Worm (Caenorhabditis elegans) whole organism, young adult: ENCODE measurements around the gene ari-2.

ENCODE experiments used
- B0035.1 ChIP-seq: sonication (generic microtip); optimal IDR thresholded peaks from 2 replicates; lab custom pipeline; 2016; ENCODE audit warnings: missing genetic modification characterization, mild to moderate bottlenecking, missing compliant biosample characterization, missing genotype, missing genetic modification reagents
- F22D6.2 ChIP-seq: sonication (generic microtip); optimal IDR thresholded peaks from 2 replicates; lab custom pipeline; 2016; ENCODE audit warnings: mild to moderate bottlenecking, missing genetic modification characterization, missing compliant biosample characterization
- F23B12.7 ChIP-seq: sonication (generic microtip); optimal IDR thresholded peaks from 2 replicates; lab custom pipeline; 2017; ENCODE audit warnings: missing genetic modification characterization, mild to moderate bottlenecking, missing compliant biosample characterization, antibody characterized with exemption, moderate library complexity; ENCODE audit not compliant: insufficient read depth
- F49E8.2 ChIP-seq: sonication (generic microtip); optimal IDR thresholded peaks from 3 replicates; lab custom pipeline; 2017; ENCODE audit warnings: missing genetic modification characterization, mild to moderate bottlenecking, missing compliant biosample characterization, antibody characterized with exemption, moderate library complexity; ENCODE audit not compliant: insufficient read depth
- F57C9.4 ChIP-seq: sonication (generic microtip); optimal IDR thresholded peaks from 2 replicates; lab custom pipeline; 2017; ENCODE audit warnings: mild to moderate bottlenecking, missing genetic modification characterization, missing compliant biosample characterization
- K11D2.4 ChIP-seq: fragments of 200-800 bp; sonication (Bioruptor generic); IDR thresholded peaks from 2 replicates; pipeline ENCODE4 v1.3.6; 2022; ENCODE audit warnings: missing genetic modification reagents, missing genetic modification characterization, missing compliant biosample characterization
- K12H6.12 ChIP-seq: fragments of 200-800 bp; sonication (Bioruptor generic); optimal IDR thresholded peaks from 2 replicates; lab custom pipeline; 2018; ENCODE audit warnings: mild to moderate bottlenecking, missing genetic modification characterization, missing compliant biosample characterization
- Y53G8AR.9 ChIP-seq: fragments of 200-800 bp; sonication (Bioruptor generic); conservative IDR thresholded peaks from 2 replicates; pipeline ENCODE4 v1.3.6; 2022; ENCODE audit warnings: missing genetic modification reagents, missing genetic modification characterization, missing compliant biosample characterization
- Y56A3A.18 ChIP-seq: fragments of 200-800 bp; sonication (Bioruptor generic); IDR thresholded peaks from 2 replicates; pipeline ENCODE4 v1.3.6; 2022; ENCODE audit warnings: missing genetic modification reagents, missing genetic modification characterization, missing compliant biosample characterization
- Y67H2A.10 ChIP-seq: fragments of 200-800 bp; sonication (Bioruptor generic); conservative IDR thresholded peaks from 2 replicates; pipeline ENCODE4 v1.3.6; 2022; ENCODE audit warnings: missing genetic modification reagents, missing genetic modification characterization, missing compliant biosample characterization
- Y95B8A.8 ChIP-seq: fragments of 200-800 bp; sonication (Bioruptor generic); IDR thresholded peaks from 2 replicates; pipeline ENCODE4 v1.3.6; 2022; ENCODE audit warnings: missing genetic modification reagents, missing genetic modification characterization, missing compliant biosample characterization
- ZK185.1 ChIP-seq: sonication (generic microtip); optimal IDR thresholded peaks from 2 replicates; lab custom pipeline; 2016; ENCODE audit warnings: mild to moderate bottlenecking, missing genetic modification characterization, missing compliant biosample characterization; ENCODE audit not compliant: poor library complexity, severe bottlenecking
- ama-1 ChIP-seq, 3 experiments: fragments of 150-350 bp in 1 of 3; sonication (generic microtip) in 2 of 3; optimal IDR thresholded peaks; 2 replicates each; lab custom pipeline; 2014 to 2018; ENCODE audit warnings: missing biosample characterization in 2 of 3, missing genetic modification characterization in 2 of 3, missing genetic modification reagents in 2 of 3
- attf-3 ChIP-seq: fragments of 200-800 bp; sonication (Bioruptor generic); conservative IDR thresholded peaks from 2 replicates; pipeline ENCODE4 v1.3.6; 2022; ENCODE audit warnings: missing genetic modification reagents, missing genetic modification characterization, missing compliant biosample characterization
- ccch-3 ChIP-seq: fragments of 200-800 bp; sonication (Bioruptor generic); optimal IDR thresholded peaks from 2 replicates; lab custom pipeline; 2018; ENCODE audit warnings: mild to moderate bottlenecking, missing genetic modification characterization, missing compliant biosample characterization
- ceh-58 ChIP-seq: fragments of 200-800 bp; sonication (Bioruptor generic); IDR thresholded peaks from 2 replicates; pipeline ENCODE4 v1.3.6; 2022; ENCODE audit warnings: missing genetic modification characterization, missing compliant biosample characterization
- chd-7 ChIP-seq: sonication (generic microtip); optimal IDR thresholded peaks from 2 replicates; lab custom pipeline; 2016; ENCODE audit warnings: mild to moderate bottlenecking, missing genetic modification characterization, moderate library complexity, missing compliant biosample characterization
- efl-1 ChIP-seq: fragments of 150-350 bp; optimal IDR thresholded peaks from 2 replicates; lab custom pipeline; 2014; ENCODE audit warnings: missing biosample characterization, missing genetic modification reagents, missing genetic modification characterization
- egl-18 ChIP-seq: fragments of 200-800 bp; sonication (Bioruptor generic); IDR thresholded peaks from 2 replicates; pipeline ENCODE4 v1.3.6; 2022; ENCODE audit warnings: missing genetic modification reagents, missing genetic modification characterization, missing compliant biosample characterization
- fkh-3 ChIP-seq: sonication (generic microtip); optimal IDR thresholded peaks from 2 replicates; lab custom pipeline; 2016; ENCODE audit warnings: mild to moderate bottlenecking, missing genetic modification characterization, missing compliant biosample characterization
- gei-17 ChIP-seq: fragments of 200-800 bp; sonication (Bioruptor generic); optimal IDR thresholded peaks from 2 replicates; lab custom pipeline; 2018; ENCODE audit warnings: mild to moderate bottlenecking, missing genetic modification characterization, missing compliant biosample characterization
- hlh-12 ChIP-seq: sonication (generic microtip); optimal IDR thresholded peaks from 2 replicates; lab custom pipeline; 2016; ENCODE audit warnings: missing genetic modification characterization, missing compliant biosample characterization
- hlh-26 ChIP-seq: fragments of 200-800 bp; sonication (Bioruptor generic); conservative IDR thresholded peaks from 2 replicates; pipeline ENCODE4 v1.3.6; 2022; ENCODE audit warnings: missing genetic modification reagents, missing genetic modification characterization, missing compliant biosample characterization
- hsf-1 ChIP-seq: fragments of 200-800 bp; sonication (Bioruptor generic); IDR thresholded peaks from 2 replicates; pipeline ENCODE4 v1.3.6; 2022; ENCODE audit warnings: missing genetic modification reagents, missing genetic modification characterization, missing compliant biosample characterization
- lag-1 ChIP-seq: fragments of 200-800 bp; sonication (Bioruptor generic); IDR thresholded peaks from 2 replicates; pipeline ENCODE4 v1.3.6; 2022; ENCODE audit warnings: missing genetic modification reagents, missing genetic modification characterization, missing compliant biosample characterization
- lir-1 ChIP-seq: fragments of 200-800 bp; sonication (Bioruptor generic); conservative IDR thresholded peaks from 2 replicates; pipeline ENCODE4 v1.3.6; 2022; ENCODE audit warnings: missing genetic modification reagents, missing genetic modification characterization, missing compliant biosample characterization
- madf-3 ChIP-seq: fragments of 200-800 bp; sonication (Bioruptor generic); IDR thresholded peaks from 2 replicates; pipeline ENCODE4 v1.3.6; 2022; ENCODE audit warnings: missing genetic modification reagents, missing genetic modification characterization, missing compliant biosample characterization
- mcd-1 ChIP-seq: fragments of 200-800 bp; sonication (Bioruptor generic); IDR thresholded peaks from 2 replicates; pipeline ENCODE4 v1.3.6; 2022; ENCODE audit warnings: missing genetic modification reagents, missing genetic modification characterization, missing compliant biosample characterization
- mel-28 ChIP-seq: sonication (generic microtip); optimal IDR thresholded peaks from 2 replicates; lab custom pipeline; 2016; ENCODE audit warnings: borderline replicate concordance, mild to moderate bottlenecking, missing genetic modification characterization, missing compliant biosample characterization
- mes-4 ChIP-seq: sonication (generic microtip); optimal IDR thresholded peaks from 2 replicates; lab custom pipeline; 2016; ENCODE audit warnings: missing genotype, missing genetic modification characterization, missing compliant biosample characterization
- nhr-90 ChIP-seq: sonication (generic microtip); optimal IDR thresholded peaks from 2 replicates; lab custom pipeline; 2016; ENCODE audit warnings: missing genotype, mild to moderate bottlenecking, missing genetic modification characterization, missing compliant biosample characterization
- sea-2 ChIP-seq: fragments of 200-800 bp; sonication (Bioruptor generic); IDR thresholded peaks from 2 replicates; pipeline ENCODE4 v1.3.6; 2022; ENCODE audit warnings: missing genetic modification characterization, missing compliant biosample characterization
- snpc-1.1 ChIP-seq: sonication (generic microtip); optimal IDR thresholded peaks from 2 replicates; lab custom pipeline; 2017; ENCODE audit warnings: missing genetic modification characterization, mild to moderate bottlenecking, missing compliant biosample characterization, antibody characterized with exemption, moderate library complexity, missing genotype, missing genetic modification reagents; ENCODE audit not compliant: insufficient read depth
- sptf-2 ChIP-seq: fragments of 200-800 bp; sonication (Bioruptor generic); optimal IDR thresholded peaks from 2 replicates; lab custom pipeline; 2018; ENCODE audit warnings: mild to moderate bottlenecking, missing genetic modification characterization, missing compliant biosample characterization
- tlf-1 ChIP-seq: fragments of 200-800 bp; sonication (Bioruptor generic); optimal IDR thresholded peaks from 2 replicates; lab custom pipeline; 2018; ENCODE audit warnings: mild to moderate bottlenecking, missing genetic modification characterization, missing compliant biosample characterization
- unc-130 ChIP-seq: sonication (generic microtip); optimal IDR thresholded peaks from 2 replicates; lab custom pipeline; 2016; ENCODE audit warnings: missing genetic modification reagents, missing genetic modification characterization, missing compliant biosample characterization
- xnd-1 ChIP-seq: sonication (generic microtip); optimal IDR thresholded peaks from 2 replicates; lab custom pipeline; 2016; ENCODE audit warnings: missing genotype, missing genetic modification reagents, missing genetic modification characterization, missing compliant biosample characterization
- ztf-18 ChIP-seq: sonication (generic microtip); optimal IDR thresholded peaks from 2 replicates; lab custom pipeline; 2016; ENCODE audit warnings: missing genotype, mild to moderate bottlenecking, missing genetic modification characterization, missing compliant biosample characterization
- ztf-22 ChIP-seq: fragments of 200-800 bp; sonication (Bioruptor generic); optimal IDR thresholded peaks from 2 replicates; lab custom pipeline; 2018; ENCODE audit warnings: mild to moderate bottlenecking, missing genetic modification characterization, moderate library complexity, missing compliant biosample characterization
- ztf-26 ChIP-seq: sonication (generic microtip); optimal IDR thresholded peaks from 2 replicates; lab custom pipeline; 2017; ENCODE audit warnings: missing genetic modification characterization, missing compliant biosample characterization
- ztf-6 ChIP-seq: fragments of 200-800 bp; sonication (Bioruptor generic); IDR thresholded peaks from 2 replicates; pipeline ENCODE4 v1.3.6; 2022; ENCODE audit warnings: missing genetic modification reagents, missing genetic modification characterization, missing compliant biosample characterization

The ari-2 gene

DNA sequence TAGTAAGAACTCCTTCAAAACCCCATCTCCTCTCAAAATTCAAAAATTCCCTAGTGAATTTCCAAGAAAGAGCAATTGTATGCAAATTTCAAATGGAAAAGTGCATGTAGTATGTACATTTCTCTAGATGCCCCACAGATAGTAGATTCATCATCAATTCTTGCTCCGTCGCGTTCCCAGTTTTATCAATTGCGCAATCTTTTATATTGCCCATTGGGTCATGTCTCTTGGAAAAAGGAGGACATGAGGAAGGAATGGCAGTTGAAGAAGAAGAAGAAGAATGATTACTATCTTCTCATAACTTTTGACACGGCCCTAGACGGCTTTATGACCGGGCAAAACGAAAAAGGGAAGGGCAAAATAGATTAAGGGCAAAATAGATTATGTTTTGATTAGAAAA lies 44.3 kb upstream of the ari-2 start:
- no peak for TF ChIP-seq efl-1
- no peak for TF ChIP-seq F49E8.2 (tag; lab: Kevin White, UChicago)
- TF ChIP-seq attf-3, result no peak
- no peak for TF ChIP-seq Y56A3A.18
- no peak for TF ChIP-seq lir-1
- no peak for TF ChIP-seq ztf-22 (GFP tag; lab: Kevin White, UChicago)
- no peak for TF ChIP-seq Y95B8A.8 (GFP tag; lab: Robert Waterston, UW)
- no peak for TF ChIP-seq ztf-18 (tag; lab: Kevin White, UChicago)
- no peak for TF ChIP-seq nhr-90 (tag; lab: Kevin White, UChicago)
- TF ChIP-seq B0035.1 (tag; lab: Kevin White, UChicago), result no peak
- no peak for TF ChIP-seq F22D6.2 (tag; lab: Kevin White, UChicago)
- no peak for TF ChIP-seq chd-7
- TF ChIP-seq ccch-3 (GFP tag; lab: Kevin White, UChicago), result no peak
- no peak for TF ChIP-seq fkh-3 (tag; lab: Kevin White, UChicago)
- TF ChIP-seq xnd-1 (tag; lab: Kevin White, UChicago), result no peak
- no peak for TF ChIP-seq ZK185.1 (tag; lab: Kevin White, UChicago)
- TF ChIP-seq, all 124 proteins: peak for 0

ce11 chrIV:5507754-5508153 lies 43.2 kb upstream of the ari-2 start:
- no peak for TF ChIP-seq sea-2 (GFP tag; lab: Robert Waterston, UW)
- TF ChIP-seq Y67H2A.10 (GFP tag; lab: Robert Waterston, UW), result no peak
- TF ChIP-seq hsf-1 (GFP tag; lab: Robert Waterston, UW), result no peak
- no peak for TF ChIP-seq ccch-3 (GFP tag; lab: Kevin White, UChicago)
- TF ChIP-seq lag-1 (GFP tag; lab: Robert Waterston, UW), result no peak
- TF ChIP-seq egl-18 (GFP tag; lab: Robert Waterston, UW), result no peak
- TF ChIP-seq ztf-26 (tag; lab: Kevin White, UChicago), result no peak
- no peak for TF ChIP-seq madf-3 (GFP tag; lab: Robert Waterston, UW)
- no peak for TF ChIP-seq F22D6.2 (tag; lab: Kevin White, UChicago)
- TF ChIP-seq ztf-22 (GFP tag; lab: Kevin White, UChicago), result no peak

- no peak for TF ChIP-seq hlh-12 (tag; lab: Kevin White, UChicago)
- no peak for TF ChIP-seq xnd-1 (tag; lab: Kevin White, UChicago)
- TF ChIP-seq ZK185.1 (tag; lab: Kevin White, UChicago), result no peak
- TF ChIP-seq ztf-6, result no peak
- TF ChIP-seq Y95B8A.8 (GFP tag; lab: Robert Waterston, UW), result no peak
- TF ChIP-seq snpc-1.1 (tag; lab: Kevin White, UChicago), result no peak
- TF ChIP-seq ama-1 (optimal IDR thresholded peaks at IDR 0.05; lab: Kevin White, UChicago), result no peak
- TF ChIP-seq ama-1 (GFP tag; optimal IDR thresholded peaks at IDR 0.05; lab: Kevin White, UChicago), result no peak
- TF ChIP-seq Y53G8AR.9 (GFP tag; lab: Robert Waterston, UW), result no peak
These were observed 36.1 kb upstream of the ari-2 start for ce11 chrIV:5514789-5515188.

DNA sequence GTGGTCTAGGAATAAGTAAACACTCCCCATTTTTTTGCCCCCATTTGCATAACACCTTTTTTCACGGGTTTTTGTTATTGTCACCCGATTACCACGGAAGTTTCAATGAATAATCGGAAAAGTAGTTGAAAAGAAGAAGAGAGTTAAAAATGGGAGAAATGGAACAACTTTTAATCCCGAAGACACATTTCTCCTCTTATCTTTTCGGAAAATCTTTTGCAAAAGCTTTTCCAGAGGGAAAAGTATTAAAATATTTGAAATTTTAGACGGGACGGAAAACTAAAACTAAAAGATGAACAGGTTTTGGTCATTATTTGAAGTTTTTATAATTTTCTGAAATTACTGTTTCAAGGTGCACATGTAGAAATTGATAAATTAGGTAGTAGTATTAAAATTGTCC lies 31.9 kb upstream of the ari-2 start:
- TF ChIP-seq F57C9.4 (tag; lab: Kevin White, UChicago), result no peak
- no peak for TF ChIP-seq ztf-26 (tag; lab: Kevin White, UChicago)
- no peak for TF ChIP-seq gei-17 (GFP tag; lab: Kevin White, UChicago)
- no peak for TF ChIP-seq ceh-58 (GFP tag; lab: Robert Waterston, UW)
- TF ChIP-seq chd-7, result no peak
- TF ChIP-seq Y67H2A.10 (GFP tag; lab: Robert Waterston, UW), result no peak
- TF ChIP-seq unc-130, result no peak
- TF ChIP-seq hlh-26 (GFP tag; lab: Robert Waterston, UW), result no peak
- no peak for TF ChIP-seq mes-4 (tag; lab: Kevin White, UChicago)
- no peak for TF ChIP-seq K11D2.4 (GFP tag; lab: Robert Waterston, UW)
- TF ChIP-seq sptf-2 (GFP tag; lab: Kevin White, UChicago), result no peak
- TF ChIP-seq F23B12.7 (tag; lab: Kevin White, UChicago), result no peak
- no peak for TF ChIP-seq ztf-22 (GFP tag; lab: Kevin White, UChicago)
- TF ChIP-seq mcd-1, result no peak
- no peak for TF ChIP-seq tlf-1 (GFP tag; lab: Kevin White, UChicago)
- TF ChIP-seq mel-28, result no peak
- TF ChIP-seq ztf-18 (tag; lab: Kevin White, UChicago), result no peak
- TF ChIP-seq K12H6.12 (tag; lab: Kevin White, UChicago), result no peak
